Worm (Caenorhabditis elegans) whole organism, young adult: ENCODE measurements around the gene frk-1.

Experiments
- B0261.1 ChIP-seq: sonication (generic microtip); optimal IDR thresholded peaks from 2 replicates; lab custom pipeline; 2016; ENCODE audit warnings: mild to moderate bottlenecking, missing genetic modification characterization, moderate library complexity, missing compliant biosample characterization
- C06A6.2 ChIP-seq: fragments of 200-800 bp; sonication (Bioruptor generic); conservative IDR thresholded peaks from 2 replicates; pipeline ENCODE4 v1.3.6; 2022; ENCODE audit warnings: missing genetic modification characterization, missing compliant biosample characterization
- F37B4.10 ChIP-seq: fragments of 200-800 bp; sonication (Bioruptor generic); IDR thresholded peaks from 2 replicates; pipeline ENCODE4 v1.3.6; 2022; ENCODE audit warnings: missing genetic modification characterization, missing compliant biosample characterization
- F52B5.7 ChIP-seq: sonication (generic microtip); optimal IDR thresholded peaks from 2 replicates; lab custom pipeline; 2016; ENCODE audit warnings: mild to moderate bottlenecking, missing genetic modification characterization, missing compliant biosample characterization
- K12H6.12 ChIP-seq: fragments of 200-800 bp; sonication (Bioruptor generic); optimal IDR thresholded peaks from 2 replicates; lab custom pipeline; 2018; ENCODE audit warnings: mild to moderate bottlenecking, missing genetic modification characterization, missing compliant biosample characterization
- Y53F4B.3 ChIP-seq: fragments of 200-800 bp; sonication (Bioruptor generic); IDR thresholded peaks from 2 replicates; pipeline ENCODE4 v1.3.6; 2022; ENCODE audit warnings: missing genetic modification reagents, missing genetic modification characterization, missing compliant biosample characterization
- Y56A3A.18 ChIP-seq: fragments of 200-800 bp; sonication (Bioruptor generic); IDR thresholded peaks from 2 replicates; pipeline ENCODE4 v1.3.6; 2022; ENCODE audit warnings: missing genetic modification reagents, missing genetic modification characterization, missing compliant biosample characterization
- ama-1 ChIP-seq, 3 experiments: fragments of 150-350 bp in 1 of 3; sonication (generic microtip) in 2 of 3; optimal IDR thresholded peaks; 2 replicates each; lab custom pipeline; 2014 to 2018; ENCODE audit warnings: missing biosample characterization in 2 of 3, missing genetic modification characterization in 2 of 3, missing genetic modification reagents in 2 of 3
- aptf-3 ChIP-seq: fragments of 200-800 bp; sonication (Bioruptor generic); IDR thresholded peaks from 2 replicates; pipeline ENCODE4 v1.3.6; 2022; ENCODE audit warnings: missing genetic modification characterization, missing compliant biosample characterization
- attf-6 ChIP-seq: fragments of 200-800 bp; sonication (Bioruptor generic); IDR thresholded peaks from 2 replicates; pipeline ENCODE4 v1.3.6; 2022; ENCODE audit warnings: missing genetic modification reagents, missing genetic modification characterization, missing compliant biosample characterization
- ceh-40 ChIP-seq: fragments of 200-800 bp; sonication (Bioruptor generic); IDR thresholded peaks from 2 replicates; pipeline ENCODE4 v1.3.6; 2022; ENCODE audit warnings: missing genetic modification characterization, missing compliant biosample characterization
- ceh-79 ChIP-seq: sonication (generic microtip); optimal IDR thresholded peaks from 2 replicates; lab custom pipeline; 2017; ENCODE audit warnings: mild to moderate bottlenecking, missing genetic modification characterization, missing compliant biosample characterization
- ceh-91 ChIP-seq: fragments of 200-800 bp; sonication (Bioruptor generic); IDR thresholded peaks from 2 replicates; pipeline ENCODE4 v1.3.6; 2022; ENCODE audit warnings: missing genetic modification reagents, missing genetic modification characterization, missing compliant biosample characterization
- die-1 ChIP-seq: sonication (generic microtip); optimal IDR thresholded peaks from 2 replicates; lab custom pipeline; 2016; ENCODE audit warnings: missing genotype, mild to moderate bottlenecking, missing genetic modification characterization, missing compliant biosample characterization
- dox-1 ChIP-seq: fragments of 200-800 bp; sonication (Bioruptor generic); IDR thresholded peaks from 2 replicates; pipeline ENCODE4 v1.3.6; 2022; ENCODE audit warnings: missing genetic modification reagents, missing genetic modification characterization, missing compliant biosample characterization
- dpff-1 ChIP-seq: sonication (generic microtip); optimal IDR thresholded peaks from 2 replicates; lab custom pipeline; 2017; ENCODE audit warnings: mild to moderate bottlenecking, missing genetic modification characterization, missing compliant biosample characterization
- dpl-1 ChIP-seq: fragments of 150-350 bp; optimal IDR thresholded peaks from 2 replicates; lab custom pipeline; 2014; ENCODE audit warnings: missing biosample characterization, missing genetic modification reagents, missing genetic modification characterization
- egl-18 ChIP-seq: fragments of 200-800 bp; sonication (Bioruptor generic); IDR thresholded peaks from 2 replicates; pipeline ENCODE4 v1.3.6; 2022; ENCODE audit warnings: missing genetic modification reagents, missing genetic modification characterization, missing compliant biosample characterization
- him-1 ChIP-seq: sonication (generic microtip); optimal IDR thresholded peaks from 2 replicates; lab custom pipeline; 2016; ENCODE audit warnings: missing genotype, missing genetic modification reagents, missing genetic modification characterization, missing compliant biosample characterization
- hlh-12 ChIP-seq: sonication (generic microtip); optimal IDR thresholded peaks from 2 replicates; lab custom pipeline; 2016; ENCODE audit warnings: missing genetic modification characterization, missing compliant biosample characterization
- hlh-26 ChIP-seq: fragments of 200-800 bp; sonication (Bioruptor generic); conservative IDR thresholded peaks from 2 replicates; pipeline ENCODE4 v1.3.6; 2022; ENCODE audit warnings: missing genetic modification reagents, missing genetic modification characterization, missing compliant biosample characterization
- lag-1 ChIP-seq: fragments of 200-800 bp; sonication (Bioruptor generic); IDR thresholded peaks from 2 replicates; pipeline ENCODE4 v1.3.6; 2022; ENCODE audit warnings: missing genetic modification reagents, missing genetic modification characterization, missing compliant biosample characterization
- lin-26 ChIP-seq: fragments of 200-800 bp; sonication (Bioruptor generic); IDR thresholded peaks from 2 replicates; pipeline ENCODE4 v1.3.6; 2022; ENCODE audit warnings: missing genetic modification reagents, missing genetic modification characterization, missing compliant biosample characterization
- lin-35 ChIP-seq, 3 experiments: fragments of 150-350 bp in 2 of 3; sonication (generic microtip) in 1 of 3; optimal IDR thresholded peaks; 2 replicates each; lab custom pipeline; 2014 to 2018; ENCODE audit warnings: missing biosample characterization in 3 of 3, missing genetic modification characterization in 3 of 3, missing genetic modification reagents in 3 of 3
- lin-40 ChIP-seq: sonication (generic microtip); optimal IDR thresholded peaks from 2 replicates; lab custom pipeline; 2016; ENCODE audit warnings: missing genetic modification characterization, mild to moderate bottlenecking, missing compliant biosample characterization, missing genotype, missing genetic modification reagents
- lir-1 ChIP-seq: fragments of 200-800 bp; sonication (Bioruptor generic); conservative IDR thresholded peaks from 2 replicates; pipeline ENCODE4 v1.3.6; 2022; ENCODE audit warnings: missing genetic modification reagents, missing genetic modification characterization, missing compliant biosample characterization
- lsy-27 ChIP-seq: sonication (generic microtip); optimal IDR thresholded peaks from 2 replicates; lab custom pipeline; 2017; ENCODE audit warnings: missing genetic modification characterization, mild to moderate bottlenecking, missing compliant biosample characterization, antibody characterized with exemption, missing genotype, borderline replicate concordance; ENCODE audit not compliant: insufficient read depth
- madf-10 ChIP-seq: sonication (generic microtip); optimal IDR thresholded peaks from 2 replicates; lab custom pipeline; 2016; ENCODE audit warnings: mild to moderate bottlenecking, missing genetic modification characterization, missing compliant biosample characterization
- madf-3 ChIP-seq: fragments of 200-800 bp; sonication (Bioruptor generic); IDR thresholded peaks from 2 replicates; pipeline ENCODE4 v1.3.6; 2022; ENCODE audit warnings: missing genetic modification reagents, missing genetic modification characterization, missing compliant biosample characterization
- nfya-2 ChIP-seq: fragments of 200-800 bp; sonication (Bioruptor generic); IDR thresholded peaks from 2 replicates; pipeline ENCODE4 v1.3.6; 2022; ENCODE audit warnings: missing genetic modification reagents, missing genetic modification characterization, missing compliant biosample characterization
- nhr-179 ChIP-seq: sonication (generic microtip); optimal IDR thresholded peaks from 2 replicates; lab custom pipeline; 2016; ENCODE audit warnings: mild to moderate bottlenecking, missing genetic modification characterization, missing compliant biosample characterization
- nhr-27 ChIP-seq: fragments of 200-800 bp; sonication (Bioruptor generic); optimal IDR thresholded peaks from 2 replicates; lab custom pipeline; 2018; ENCODE audit warnings: mild to moderate bottlenecking, missing genetic modification characterization, moderate library complexity, missing compliant biosample characterization
- nhr-80 ChIP-seq: sonication (generic microtip); optimal IDR thresholded peaks from 2 replicates; lab custom pipeline; 2016; ENCODE audit warnings: missing genetic modification characterization, missing compliant biosample characterization
- repo-1 ChIP-seq: sonication (generic microtip); optimal IDR thresholded peaks from 2 replicates; lab custom pipeline; 2017; ENCODE audit warnings: mild to moderate bottlenecking, missing genetic modification characterization, missing compliant biosample characterization
- snpc-1.1 ChIP-seq: sonication (generic microtip); optimal IDR thresholded peaks from 2 replicates; lab custom pipeline; 2017; ENCODE audit warnings: missing genetic modification characterization, mild to moderate bottlenecking, missing compliant biosample characterization, antibody characterized with exemption, moderate library complexity, missing genotype, missing genetic modification reagents; ENCODE audit not compliant: insufficient read depth
- snpc-4 ChIP-seq, 5 experiments: fragments of 150-350 bp in 1 of 5; sonication (generic microtip) in 4 of 5; optimal IDR thresholded peaks; 2 replicates each; lab custom pipeline; 2014 to 2018; ENCODE audit warnings: missing genetic modification characterization in 5 of 5, missing biosample characterization in 3 of 5, antibody characterized with exemption in 2 of 5, mild to moderate bottlenecking in 2 of 5, missing compliant biosample characterization in 2 of 5, missing genotype in 2 of 5, moderate library complexity in 2 of 5, missing genetic modification reagents in 1 of 5
- tlf-1 ChIP-seq: fragments of 200-800 bp; sonication (Bioruptor generic); optimal IDR thresholded peaks from 2 replicates; lab custom pipeline; 2018; ENCODE audit warnings: mild to moderate bottlenecking, missing genetic modification characterization, missing compliant biosample characterization
- xnd-1 ChIP-seq: sonication (generic microtip); optimal IDR thresholded peaks from 2 replicates; lab custom pipeline; 2016; ENCODE audit warnings: missing genotype, missing genetic modification reagents, missing genetic modification characterization, missing compliant biosample characterization
- ztf-26 ChIP-seq: sonication (generic microtip); optimal IDR thresholded peaks from 2 replicates; lab custom pipeline; 2017; ENCODE audit warnings: missing genetic modification characterization, missing compliant biosample characterization

Gene frk-1

DNA sequence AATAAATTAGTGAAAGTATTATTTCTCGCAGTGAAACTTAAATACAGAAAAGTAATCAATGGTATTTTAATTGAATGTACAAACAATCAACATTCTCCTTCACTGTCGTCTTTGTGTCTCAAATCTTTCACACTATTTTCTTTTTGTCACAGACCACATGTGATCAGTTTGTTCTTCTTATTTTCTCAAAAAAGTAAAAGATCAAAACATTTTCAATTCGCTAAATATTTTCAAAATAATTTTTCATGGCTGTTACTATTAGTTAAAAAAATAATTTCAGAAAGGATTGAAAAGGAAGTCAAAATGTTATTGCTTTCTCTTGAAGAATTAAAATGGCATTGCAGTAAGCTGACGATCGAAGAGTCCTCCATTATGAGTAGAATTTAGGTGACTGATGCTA is 2.2 kb upstream of the frk-1 start, which contains the start of gene dhs-31:
Gene dhs-31, minus strand, starts transcription at position 101 of the 400 bp plus-strand sequence.
- no peak for TF ChIP-seq him-1
- TF ChIP-seq F37B4.10: no peak
- TF ChIP-seq nhr-27 (tag; lab: Kevin White, UChicago): no peak
- no peak for TF ChIP-seq nhr-179
- TF ChIP-seq dpl-1 (GFP tag; lab: Kevin White, UChicago): no peak
- TF ChIP-seq hlh-26 (GFP tag; lab: Robert Waterston, UW): no peak
- no peak for TF ChIP-seq lag-1 (GFP tag; lab: Robert Waterston, UW)
- no peak for TF ChIP-seq lir-1 (GFP tag; lab: Robert Waterston, UW)
- no peak for TF ChIP-seq Y56A3A.18 (GFP tag; lab: Robert Waterston, UW)
- no peak for TF ChIP-seq tlf-1
- no peak for TF ChIP-seq ceh-91 (GFP tag; lab: Robert Waterston, UW)
- TF ChIP-seq snpc-4 (GFP tag; optimal IDR thresholded peaks at IDR 0.05; lab: Kevin White, UChicago): no peak
- TF ChIP-seq snpc-4 (tag; optimal IDR thresholded peaks at IDR 0.05; lab: Kevin White, UChicago): no peak
- no peak for TF ChIP-seq lsy-27 (tag; lab: Kevin White, UChicago)
- no peak for TF ChIP-seq ceh-40 (GFP tag; lab: Robert Waterston, UW)
- TF ChIP-seq ceh-79 (tag; lab: Kevin White, UChicago): no peak

- no peak for TF ChIP-seq B0261.1 (tag; lab: Kevin White, UChicago)
- no peak for TF ChIP-seq madf-10 (tag; lab: Kevin White, UChicago)
- no peak for TF ChIP-seq C06A6.2 (GFP tag; lab: Robert Waterston, UW)
- TF ChIP-seq dpff-1 (tag; lab: Kevin White, UChicago): no peak
- no peak for TF ChIP-seq F52B5.7 (tag; lab: Kevin White, UChicago)
- TF ChIP-seq egl-18 (GFP tag; lab: Robert Waterston, UW): no peak
- TF ChIP-seq lin-40 (tag; lab: Kevin White, UChicago): no peak
- no peak for TF ChIP-seq attf-6
Observed at ce11 chrIV:10046005-10046404, 3.0 kb downstream of the frk-1 start.

DNA sequence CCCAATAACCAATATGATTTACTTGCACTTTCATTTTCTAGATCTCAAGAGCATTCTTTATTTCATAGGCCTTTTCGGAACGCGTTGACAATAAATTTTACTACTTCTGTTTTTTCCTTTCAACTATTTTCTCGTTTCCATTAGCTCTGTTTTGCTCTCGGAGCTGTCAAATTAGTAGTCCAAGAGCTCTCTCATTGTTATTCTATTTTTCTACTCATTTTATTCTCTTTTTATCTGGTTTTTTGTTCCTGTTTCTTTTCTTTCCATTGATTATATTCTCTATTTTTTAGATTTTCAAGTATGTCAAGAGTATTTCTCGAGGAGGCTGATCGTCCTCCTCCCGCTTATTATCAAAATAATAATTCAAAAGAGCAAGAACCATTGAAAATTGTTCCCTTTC is 4.1 kb downstream of the frk-1 start, which contains the start of gene T04B2.3:
Gene T04B2.3, plus strand, starts transcription at position 301 of the 400 bp plus-strand sequence.
- no peak for TF ChIP-seq lin-35 (GFP tag; optimal IDR thresholded peaks at IDR 0.05; lab: Kevin White, UChicago)
- TF ChIP-seq dox-1 (GFP tag; lab: Robert Waterston, UW): no peak
- TF ChIP-seq, all 124 proteins: peak for 0

DNA sequence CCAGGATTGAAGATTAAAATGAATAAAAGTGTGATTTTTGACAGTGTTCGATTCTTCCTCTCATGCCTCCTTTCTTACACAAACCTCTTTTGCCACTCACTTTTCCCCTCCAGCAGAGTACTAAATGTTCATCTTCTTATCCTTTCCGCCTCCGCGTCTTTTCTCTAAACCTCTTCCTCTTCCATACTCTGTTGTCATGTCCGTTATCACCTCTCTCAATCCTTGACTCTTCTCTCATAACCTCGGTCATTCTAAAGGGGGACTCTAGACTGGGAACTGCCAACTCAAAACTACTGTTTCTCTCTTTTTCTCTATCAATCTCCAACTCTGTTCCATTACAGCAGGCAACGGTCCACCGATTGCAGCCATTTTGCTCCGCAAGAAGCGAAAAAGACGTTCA is 5.3 kb downstream of the frk-1 start:
- TF ChIP-seq madf-3 (GFP tag; lab: Robert Waterston, UW) (no peak), aptf-3 (GFP tag; lab: Robert Waterston, UW) (no peak), nhr-80 (tag; lab: Kevin White, UChicago) (no peak), nhr-27 (tag; lab: Kevin White, UChicago) (no peak), snpc-4 (GFP tag; optimal IDR thresholded peaks at IDR 0.05; lab: Kevin White, UChicago) (no peak), snpc-4 (tag; optimal IDR thresholded peaks at IDR 0.05; lab: Kevin White, UChicago) (no peak), repo-1 (no peak), xnd-1 (no peak), ama-1 (optimal IDR thresholded peaks at IDR 0.05; lab: Kevin White, UChicago) (no peak), ama-1 (GFP tag; optimal IDR thresholded peaks at IDR 0.05; lab: Kevin White, UChicago) (no peak), hlh-12 (tag; lab: Kevin White, UChicago) (no peak), him-1 (no peak), die-1 (no peak), K12H6.12 (tag; lab: Kevin White, UChicago) (no peak), Y53F4B.3 (no peak), ztf-26 (tag; lab: Kevin White, UChicago) (no peak), tlf-1 (no peak), egl-18 (GFP tag; lab: Robert Waterston, UW) (no peak), lin-26 (no peak), snpc-1.1 (tag; lab: Kevin White, UChicago) (no peak), nfya-2 (GFP tag; lab: Robert Waterston, UW) (no peak)
